Worm (Caenorhabditis elegans): ENCODE measurements around the gene Y73C8C.8.

- TF ChIP-seq unc-39 (tag; optimal IDR thresholded peaks at IDR 0.05), result no peak
- no peak for TF ChIP-seq lsy-2 (tag; optimal IDR thresholded peaks at IDR 0.05)
- TF ChIP-seq snpc-4 (tag; optimal IDR thresholded peaks at IDR 0.05), result no peak
- no peak for TF ChIP-seq ztf-11 (tag; optimal IDR thresholded peaks at IDR 0.05)
- TF ChIP-seq unc-62 (GFP tag; optimal IDR thresholded peaks at IDR 0.05), result no peak
- no peak for TF ChIP-seq mep-1 (tag; optimal IDR thresholded peaks at IDR 0.05)
- no peak for TF ChIP-seq nhr-12 (tag; optimal IDR thresholded peaks at IDR 0.05)
- no peak for TF ChIP-seq elt-3 (tag; optimal IDR thresholded peaks at IDR 0.05)
- TF ChIP-seq lin-13 (tag; optimal IDR thresholded peaks at IDR 0.05), result no peak
Measured at ce11 chrV:3107450-3107849, 6.2 kb downstream of the Y73C8C.8 start, which contains the start of gene str-68.

All from whole organism, mixed stage, embryonic.